Fruit fly (Drosophila melanogaster): ENCODE measurements around the gene CG11857.

The CG11857 gene

dm6 chr3R:25266751-25267150 is 8.1 kb downstream of the CG11857 start:
- TF ChIP-seq h (optimal IDR thresholded peaks at IDR 0.05), result no peak
- no peak for TF ChIP-seq insv (optimal IDR thresholded peaks at IDR 0.05)
- TF ChIP-seq Myc (optimal IDR thresholded peaks at IDR 0.05), result no peak
- TF ChIP-seq psq (optimal IDR thresholded peaks at IDR 0.05), result no peak
- TF ChIP-seq ttk (optimal IDR thresholded peaks at IDR 0.05), result no peak
- no peak for TF ChIP-seq Sin3A (optimal IDR thresholded peaks at IDR 0.05)

dm6 chr3R:25269909-25270308 is 11.2 kb downstream of the CG11857 start, which contains the start of the genes CG11889 and CG11891:
Gene CG11889 (plus strand): TSS chr3R:25270209.
Gene CG11891 (plus strand): TSS chr3R:25270209.
- TF ChIP-seq ttk (optimal IDR thresholded peaks at IDR 0.05), result no peak
- no peak for TF ChIP-seq insv (optimal IDR thresholded peaks at IDR 0.05)

dm6 chr3R:25273537-25273936 is 14.8 kb downstream of the CG11857 start, which contains the start of gene CG11878:
Gene CG11878 (plus strand): TSS chr3R:25273837.
- no peak for TF ChIP-seq h (optimal IDR thresholded peaks at IDR 0.05)
- no peak for TF ChIP-seq insv (optimal IDR thresholded peaks at IDR 0.05)
- TF ChIP-seq psq (optimal IDR thresholded peaks at IDR 0.05), result no peak
- TF ChIP-seq ttk (optimal IDR thresholded peaks at IDR 0.05), result no peak
- no peak for TF ChIP-seq Sin3A (optimal IDR thresholded peaks at IDR 0.05)
- TF ChIP-seq Myc (optimal IDR thresholded peaks at IDR 0.05), result no peak

- TF ChIP-seq insv (optimal IDR thresholded peaks at IDR 0.05), result no peak
- no peak for TF ChIP-seq psq (optimal IDR thresholded peaks at IDR 0.05)
- no peak for TF ChIP-seq Sin3A (optimal IDR thresholded peaks at IDR 0.05)
- no peak for TF ChIP-seq ttk (optimal IDR thresholded peaks at IDR 0.05)
- no peak for TF ChIP-seq Myc (optimal IDR thresholded peaks at IDR 0.05)
- TF ChIP-seq h (optimal IDR thresholded peaks at IDR 0.05), result no peak
These were observed 16.6 kb downstream of the CG11857 start for dm6 chr3R:25275276-25275675.

dm6 chr3R:25277112-25277511 is 18.4 kb downstream of the CG11857 start, which contains the start of gene CG10513:
Gene CG10513 (minus strand): TSS chr3R:25277212.
- TF ChIP-seq insv (optimal IDR thresholded peaks at IDR 0.05), result no peak
- no peak for TF ChIP-seq ttk (optimal IDR thresholded peaks at IDR 0.05)
- no peak for TF ChIP-seq psq (optimal IDR thresholded peaks at IDR 0.05)
- no peak for TF ChIP-seq Myc (optimal IDR thresholded peaks at IDR 0.05)
- no peak for TF ChIP-seq Sin3A (optimal IDR thresholded peaks at IDR 0.05)
- TF ChIP-seq h (optimal IDR thresholded peaks at IDR 0.05), result no peak

dm6 chr3R:25279796-25280350 is 21.2 kb downstream of the CG11857 start, which contains the start of gene CG10514:
Gene CG10514 (minus strand): TSS chr3R:25279846.
- no peak for TF ChIP-seq Sin3A (optimal IDR thresholded peaks at IDR 0.05)

- TF ChIP-seq ttk (optimal IDR thresholded peaks at IDR 0.05) (no peak), h (optimal IDR thresholded peaks at IDR 0.05) (no peak), Sin3A (optimal IDR thresholded peaks at IDR 0.05) (no peak), psq (optimal IDR thresholded peaks at IDR 0.05) (no peak), insv (optimal IDR thresholded peaks at IDR 0.05) (no peak), Myc (optimal IDR thresholded peaks at IDR 0.05) (no peak)
These were observed 22.5 kb downstream of the CG11857 start, which contains the start of gene CG11892 for dm6 chr3R:25281165-25281564. Gene CG11892 (plus strand): TSS chr3R:25281548.

dm6 chr3R:25283209-25283670 is 24.5 kb downstream of the CG11857 start, which contains the start of gene CG31300:
Gene CG31300 (plus strand): TSS chr3R:25283620.
- TF ChIP-seq ttk (optimal IDR thresholded peaks at IDR 0.05) (no peak), insv (optimal IDR thresholded peaks at IDR 0.05) (no peak), Sin3A (optimal IDR thresholded peaks at IDR 0.05) (no peak), Myc (optimal IDR thresholded peaks at IDR 0.05) (no peak)

dm6 chr3R:25285173-25285572 is 26.5 kb downstream of the CG11857 start, which contains the start of gene CG31104:
Gene CG31104 (plus strand): TSS chr3R:25285473.
- TF ChIP-seq ttk (optimal IDR thresholded peaks at IDR 0.05), result no peak
- TF ChIP-seq Sin3A (optimal IDR thresholded peaks at IDR 0.05), result no peak
- no peak for TF ChIP-seq psq (optimal IDR thresholded peaks at IDR 0.05)
- no peak for TF ChIP-seq insv (optimal IDR thresholded peaks at IDR 0.05)
- no peak for TF ChIP-seq Myc (optimal IDR thresholded peaks at IDR 0.05)
- TF ChIP-seq h (optimal IDR thresholded peaks at IDR 0.05), result no peak

dm6 chr3R:25287128-25287527 is 28.4 kb downstream of the CG11857 start, which contains the start of gene CG13658:
Gene CG13658 (plus strand): TSS chr3R:25287474.
- TF ChIP-seq ttk (optimal IDR thresholded peaks at IDR 0.05) (no peak), psq (optimal IDR thresholded peaks at IDR 0.05) (no peak), insv (optimal IDR thresholded peaks at IDR 0.05) (no peak), Myc (optimal IDR thresholded peaks at IDR 0.05) (no peak), Sin3A (optimal IDR thresholded peaks at IDR 0.05) (no peak), h (optimal IDR thresholded peaks at IDR 0.05) (no peak)

- TF ChIP-seq h (optimal IDR thresholded peaks at IDR 0.05), result no peak
- no peak for TF ChIP-seq psq (optimal IDR thresholded peaks at IDR 0.05)
- TF ChIP-seq insv (optimal IDR thresholded peaks at IDR 0.05), result no peak
- TF ChIP-seq Myc (optimal IDR thresholded peaks at IDR 0.05), result no peak
- no peak for TF ChIP-seq Sin3A (optimal IDR thresholded peaks at IDR 0.05)
- no peak for TF ChIP-seq ttk (optimal IDR thresholded peaks at IDR 0.05)
These were observed 30.9 kb downstream of the CG11857 start, which contains the start of gene CG11893 for dm6 chr3R:25289589-25289988. Gene CG11893 (plus strand): TSS chr3R:25289889.

- TF ChIP-seq Myc (optimal IDR thresholded peaks at IDR 0.05), result no peak
- no peak for TF ChIP-seq insv (optimal IDR thresholded peaks at IDR 0.05)
- TF ChIP-seq ttk (optimal IDR thresholded peaks at IDR 0.05), result no peak
- no peak for TF ChIP-seq psq (optimal IDR thresholded peaks at IDR 0.05)
- TF ChIP-seq h (optimal IDR thresholded peaks at IDR 0.05), result no peak
- TF ChIP-seq Sin3A (optimal IDR thresholded peaks at IDR 0.05), result no peak
These were observed 34.2 kb downstream of the CG11857 start, which contains the start of gene CG31098 for dm6 chr3R:25292864-25293284. Gene CG31098 (minus strand): TSS chr3R:25292977.

All from Kc167 (cell line).